Fruit fly (Drosophila melanogaster) whole organism, embryonic: ENCODE data around the gene CG31797.

Source experiments
- Adf1 ChIP-seq: fragments of 200-800 bp; sonication (Bioruptor generic); IDR thresholded peaks from 2 replicates; pipeline ENCODE4 v1.3.6; 2022; ENCODE audit warnings: missing biosample characterization, missing genetic modification characterization
- Bgb ChIP-seq: fragments of 200-800 bp; sonication (Bioruptor generic); IDR thresholded peaks from 2 replicates; pipeline ENCODE4 v1.3.6; 2022; ENCODE audit warnings: missing biosample characterization, missing genetic modification characterization; ENCODE audit not compliant: partially characterized antibody
- Blimp-1 ChIP-seq: fragments of 200-800 bp; sonication (Bioruptor generic); optimal IDR thresholded peaks from 3 replicates; lab custom pipeline; 2018; ENCODE audit warnings: missing biosample characterization, missing genetic modification characterization, mild to moderate bottlenecking, moderate library complexity, missing genetic modification reagents
- CG10267 ChIP-seq: fragments of 200-800 bp; sonication (Bioruptor generic); optimal IDR thresholded peaks from 2 replicates; lab custom pipeline; 2018; ENCODE audit warnings: missing biosample characterization, mild to moderate bottlenecking, missing genetic modification characterization, moderate library complexity
- CG10321 ChIP-seq: fragments of 200-800 bp; sonication (Bioruptor generic); IDR thresholded peaks from 2 replicates; pipeline ENCODE4 v1.3.6; 2022; ENCODE audit warnings: missing biosample characterization, missing genetic modification characterization
- CG10979 ChIP-seq: fragments of 200-800 bp; sonication (Bioruptor generic); optimal IDR thresholded peaks from 2 replicates; lab custom pipeline; 2018; ENCODE audit warnings: missing biosample characterization, mild to moderate bottlenecking, missing genetic modification characterization, moderate library complexity
- CG12071 ChIP-seq: fragments of 200-800 bp; sonication (Bioruptor generic); optimal IDR thresholded peaks from 3 replicates; lab custom pipeline; 2018; ENCODE audit warnings: missing biosample characterization, mild to moderate bottlenecking, missing genetic modification characterization
- CG12219 ChIP-seq: fragments of 200-800 bp; sonication (Bioruptor generic); optimal IDR thresholded peaks from 3 replicates; lab custom pipeline; 2018; ENCODE audit warnings: missing biosample characterization, mild to moderate bottlenecking, missing genetic modification characterization
- CG12942 ChIP-seq: fragments of 200-800 bp; sonication (Bioruptor generic); optimal IDR thresholded peaks from 3 replicates; lab custom pipeline; 2016; ENCODE audit warnings: missing biosample characterization, missing genetic modification characterization
- CG14860 ChIP-seq: fragments of 200-800 bp; sonication (Bioruptor generic); IDR thresholded peaks from 3 replicates; pipeline ENCODE4 v1.3.6; 2022; ENCODE audit warnings: missing biosample characterization, missing genetic modification characterization; ENCODE audit not compliant: partially characterized antibody
- CG15601 ChIP-seq: fragments of 200-800 bp; sonication (Bioruptor generic); optimal IDR thresholded peaks from 3 replicates; lab custom pipeline; 2019; ENCODE audit warnings: missing biosample characterization, mild to moderate bottlenecking, missing genetic modification characterization, moderate library complexity
- CG15696 ChIP-seq: fragments of 200-800 bp; sonication (Bioruptor generic); optimal IDR thresholded peaks from 2 replicates; lab custom pipeline; 2019; ENCODE audit warnings: missing biosample characterization, mild to moderate bottlenecking, missing genetic modification characterization, moderate library complexity
- CG1647 ChIP-seq: fragments of 200-800 bp; sonication (Bioruptor generic); optimal IDR thresholded peaks from 3 replicates; lab custom pipeline; 2016; ENCODE audit warnings: missing biosample characterization, missing genetic modification characterization
- CG16779 ChIP-seq: fragments of 200-800 bp; sonication (Bioruptor generic); IDR thresholded peaks from 2 replicates; pipeline ENCODE4 v1.3.6; 2022; ENCODE audit warnings: missing biosample characterization, missing genetic modification characterization
- CG18764 ChIP-seq: fragments of 200-800 bp; sonication (Bioruptor generic); optimal IDR thresholded peaks from 3 replicates; lab custom pipeline; 2016; ENCODE audit warnings: missing biosample characterization, missing genetic modification characterization
- CG2129 ChIP-seq: fragments of 200-800 bp; sonication (Bioruptor generic); IDR thresholded peaks from 2 replicates; pipeline ENCODE4 v1.3.6; 2022; ENCODE audit warnings: missing biosample characterization, missing genetic modification characterization; ENCODE audit not compliant: partially characterized antibody
- CG2199 ChIP-seq: fragments of 200-800 bp; sonication (Bioruptor generic); IDR thresholded peaks from 3 replicates; pipeline ENCODE4 v1.3.6; 2022; ENCODE audit warnings: missing biosample characterization, missing genetic modification characterization
- CG2712 ChIP-seq: fragments of 200-800 bp; optimal IDR thresholded peaks from 3 replicates; lab custom pipeline; 2019; ENCODE audit warnings: missing biosample characterization, mild to moderate bottlenecking, missing genetic modification characterization, moderate library complexity
- CG34422 ChIP-seq: fragments of 200-800 bp; sonication (Bioruptor generic); IDR thresholded peaks from 3 replicates; pipeline ENCODE4 v1.3.6; 2022; ENCODE audit warnings: missing biosample characterization, missing genetic modification characterization
- CG4617 ChIP-seq: fragments of 200-800 bp; sonication (Bioruptor generic); optimal IDR thresholded peaks from 3 replicates; lab custom pipeline; 2016; ENCODE audit warnings: missing biosample characterization, missing genetic modification characterization, borderline replicate concordance
- CG5245 ChIP-seq: fragments of 200-800 bp; sonication (Bioruptor generic); optimal IDR thresholded peaks from 3 replicates; lab custom pipeline; 2016; ENCODE audit warnings: missing biosample characterization, missing genetic modification characterization
- CG6765 ChIP-seq: fragments of 200-800 bp; sonication (Bioruptor generic); optimal IDR thresholded peaks from 3 replicates; lab custom pipeline; 2017; ENCODE audit warnings: missing biosample characterization, mild to moderate bottlenecking, missing genetic modification characterization
- CG7786 ChIP-seq: fragments of 200-800 bp; sonication (Bioruptor generic); optimal IDR thresholded peaks from 2 replicates; lab custom pipeline; 2016; ENCODE audit warnings: missing biosample characterization, missing genetic modification characterization
- CG8388 ChIP-seq: fragments of 200-800 bp; sonication (Bioruptor generic); optimal IDR thresholded peaks from 2 replicates; lab custom pipeline; 2019; ENCODE audit warnings: missing biosample characterization, mild to moderate bottlenecking, missing genetic modification characterization, moderate library complexity
- CG8944 ChIP-seq: fragments of 200-800 bp; sonication (Bioruptor generic); optimal IDR thresholded peaks from 3 replicates; lab custom pipeline; 2016; ENCODE audit warnings: missing biosample characterization, missing genetic modification characterization
- Doc2 ChIP-seq: fragments of 200-800 bp; sonication (Bioruptor generic); IDR thresholded peaks from 2 replicates; pipeline ENCODE4 v1.3.6; 2022; ENCODE audit warnings: missing biosample characterization, missing genetic modification characterization
- Ets65A ChIP-seq: fragments of 200-800 bp; sonication (Bioruptor generic); peaks from one replicate; lab custom pipeline; 2016; ENCODE audit warnings: missing biosample characterization, missing genetic modification characterization
- Gsc ChIP-seq: fragments of 200-800 bp; sonication (Bioruptor generic); IDR thresholded peaks from 2 replicates; pipeline ENCODE4 v1.3.6; 2022; ENCODE audit warnings: missing biosample characterization, missing genetic modification characterization
- HLH4C ChIP-seq: fragments of 200-800 bp; sonication (Bioruptor generic); IDR thresholded peaks from 3 replicates; pipeline ENCODE4 v1.3.6; 2022; ENCODE audit warnings: missing biosample characterization, missing genetic modification characterization; ENCODE audit not compliant: partially characterized antibody
- HmgD ChIP-seq: fragments of 200-800 bp; sonication (Bioruptor generic); optimal IDR thresholded peaks from 3 replicates; lab custom pipeline; 2016; ENCODE audit warnings: missing biosample characterization, missing genetic modification characterization
- Hmx ChIP-seq: fragments of 200-800 bp; sonication (Bioruptor generic); optimal IDR thresholded peaks from 2 replicates; lab custom pipeline; 2016; ENCODE audit warnings: missing biosample characterization, missing genetic modification characterization
- Kr ChIP-seq: fragments of 200-800 bp; sonication (Bioruptor generic); optimal IDR thresholded peaks from 2 replicates; lab custom pipeline; 2017; ENCODE audit warnings: missing biosample characterization, mild to moderate bottlenecking, missing genetic modification characterization
- Mrtf ChIP-seq: fragments of 200-800 bp; sonication (Bioruptor generic); IDR thresholded peaks from 3 replicates; pipeline ENCODE4 v1.3.6; 2022; ENCODE audit warnings: missing biosample characterization, missing genetic modification characterization
- Nf-YC ChIP-seq: fragments of 200-800 bp; optimal IDR thresholded peaks from 3 replicates; lab custom pipeline; 2019; ENCODE audit warnings: missing biosample characterization, mild to moderate bottlenecking, missing genetic modification characterization, moderate library complexity
- Rfx ChIP-seq: fragments of 200-800 bp; sonication (Bioruptor generic); IDR thresholded peaks from 2 replicates; pipeline ENCODE4 v1.3.6; 2022; ENCODE audit warnings: missing biosample characterization, missing genetic modification characterization
- amos ChIP-seq: fragments of 200-800 bp; sonication (Bioruptor generic); IDR thresholded peaks from 2 replicates; pipeline ENCODE4 v1.3.6; 2022; ENCODE audit warnings: missing biosample characterization, missing genetic modification characterization; ENCODE audit not compliant: partially characterized antibody
- bbx ChIP-seq: fragments of 200-800 bp; sonication (Bioruptor generic); IDR thresholded peaks from 2 replicates; pipeline ENCODE4 v1.3.6; 2022; ENCODE audit warnings: missing biosample characterization, missing genetic modification characterization; ENCODE audit not compliant: partially characterized antibody
- crc ChIP-seq: fragments of 200-800 bp; sonication (Bioruptor generic); optimal IDR thresholded peaks from 2 replicates; lab custom pipeline; 2016; ENCODE audit warnings: missing biosample characterization, missing genetic modification characterization
- dpn ChIP-seq, 2 experiments: fragments of 200-800 bp; sonication (Bioruptor generic); optimal IDR thresholded peaks; 3 replicates each; lab custom pipeline; 2016; ENCODE audit warnings: missing biosample characterization in 2 of 2, missing genetic modification characterization in 2 of 2
- ems ChIP-seq: fragments of 200-800 bp; sonication (Bioruptor generic); optimal IDR thresholded peaks from 3 replicates; lab custom pipeline; 2016; ENCODE audit warnings: missing biosample characterization, missing genetic modification characterization
- fd64A ChIP-seq: fragments of 200-800 bp; sonication (Bioruptor generic); optimal IDR thresholded peaks from 3 replicates; lab custom pipeline; 2018; ENCODE audit warnings: missing biosample characterization, mild to moderate bottlenecking, missing genetic modification characterization
- grn ChIP-seq: fragments of 200-800 bp; sonication (Bioruptor generic); optimal IDR thresholded peaks from 3 replicates; lab custom pipeline; 2017; ENCODE audit warnings: missing biosample characterization, missing genetic modification characterization
- gro ChIP-seq: fragments of 200-800 bp; sonication (Bioruptor generic); optimal IDR thresholded peaks from 2 replicates; lab custom pipeline; 2016; ENCODE audit warnings: missing biosample characterization, missing genetic modification characterization
- kni ChIP-seq: fragments of 200-800 bp; sonication (Bioruptor generic); optimal IDR thresholded peaks from 3 replicates; lab custom pipeline; 2017; ENCODE audit warnings: mild to moderate bottlenecking, missing biosample characterization, missing genetic modification reagents, missing genetic modification characterization
- nmo ChIP-seq: fragments of 200-800 bp; sonication (Bioruptor generic); optimal IDR thresholded peaks from 2 replicates; lab custom pipeline; 2018; ENCODE audit warnings: missing biosample characterization, mild to moderate bottlenecking, missing genetic modification characterization, moderate library complexity
- nom ChIP-seq: fragments of 200-800 bp; sonication (Bioruptor generic); optimal IDR thresholded peaks from 2 replicates; lab custom pipeline; 2017; ENCODE audit warnings: missing biosample characterization, missing genetic modification characterization, mild to moderate bottlenecking, moderate library complexity, missing genetic modification reagents
- pnt ChIP-seq: fragments of 200-800 bp; sonication (Bioruptor generic); optimal IDR thresholded peaks from 3 replicates; lab custom pipeline; 2016; ENCODE audit warnings: missing biosample characterization, missing genetic modification characterization
- sisA ChIP-seq: fragments of 200-800 bp; sonication (Bioruptor generic); IDR thresholded peaks from 2 replicates; pipeline ENCODE4 v1.3.6; 2022; ENCODE audit warnings: missing biosample characterization, missing genetic modification characterization
- sna ChIP-seq: fragments of 200-800 bp; sonication (Bioruptor generic); IDR thresholded peaks from 2 replicates; pipeline ENCODE4 v1.3.6; 2022; ENCODE audit warnings: missing biosample characterization, missing genetic modification characterization; ENCODE audit not compliant: partially characterized antibody
- sqz ChIP-seq: fragments of 200-800 bp; sonication (Bioruptor generic); optimal IDR thresholded peaks from 3 replicates; lab custom pipeline; 2018; ENCODE audit warnings: missing biosample characterization, mild to moderate bottlenecking, missing genetic modification characterization
- twi ChIP-seq: fragments of 200-800 bp; optimal IDR thresholded peaks from 2 replicates; lab custom pipeline; 2019; ENCODE audit warnings: missing biosample characterization, mild to moderate bottlenecking, missing genetic modification characterization, moderate library complexity

Gene CG31797

dm6 chr2L:19285507-19285906, 23.5 kb upstream of the CG31797 start (continued):
- peak; percentile 5 for TF ChIP-seq CG12071
- no peak for TF ChIP-seq CG8944
- no peak for TF ChIP-seq Doc2
- no peak for TF ChIP-seq HLH4C (GFP tag; lab: Robert Waterston, UW)
- TF ChIP-seq CG18764 = no peak
- no peak for TF ChIP-seq ems (GFP tag; lab: Kevin White, UChicago)
- peak; percentile 50 for TF ChIP-seq Rfx (GFP tag; lab: Robert Waterston, UW)
- no peak for TF ChIP-seq CG10321 (GFP tag; lab: Robert Waterston, UW)
- TF ChIP-seq Ets65A = no peak
- peak; percentile 44 for TF ChIP-seq nmo
- peak; percentile 52; the same call in 1 of the 3 replicates for TF ChIP-seq Mrtf (GFP tag; lab: Robert Waterston, UW)
- TF ChIP-seq CG2712 = peak; percentile 63
- TF ChIP-seq twi = no peak
- TF ChIP-seq CG34422 (GFP tag; lab: Robert Waterston, UW) = no peak
- TF ChIP-seq Bgb = no peak
- no peak for TF ChIP-seq crc
- no peak for TF ChIP-seq Nf-YC (tag; lab: Kevin White, UChicago)
- TF ChIP-seq amos (GFP tag; lab: Robert Waterston, UW) = no peak
- peak; percentile 24 for TF ChIP-seq CG10267 (tag; lab: Kevin White, UChicago)
- no peak for TF ChIP-seq CG14860 (GFP tag; lab: Robert Waterston, UW)
- no peak for TF ChIP-seq fd64A
- no peak for TF ChIP-seq grn (GFP tag; lab: Kevin White, UChicago)
- TF ChIP-seq Hmx = no peak
- TF ChIP-seq CG12219 (GFP tag; lab: Kevin White, UChicago) = no peak
- TF ChIP-seq nom (GFP tag; lab: Kevin White, UChicago) = no peak
- no peak for TF ChIP-seq sqz (GFP tag; lab: Kevin White, UChicago)
- TF ChIP-seq CG1647 (GFP tag; lab: Kevin White, UChicago) = no peak
- no peak for TF ChIP-seq Adf1
- TF ChIP-seq Kr (GFP tag; lab: Kevin White, UChicago) = no peak
- no peak for TF ChIP-seq sisA
- no peak for TF ChIP-seq CG4617 (GFP tag; lab: Kevin White, UChicago)
- TF ChIP-seq kni (GFP tag; lab: Kevin White, UChicago) = no peak
- TF ChIP-seq Blimp-1 (GFP tag; lab: Kevin White, UChicago) = peak; percentile 32
- TF ChIP-seq pnt (GFP tag; lab: Kevin White, UChicago) = no peak
- no peak for TF ChIP-seq sna (GFP tag; lab: Robert Waterston, UW)
- TF ChIP-seq bbx (GFP tag; lab: Robert Waterston, UW) = no peak
- TF ChIP-seq CG10979 = no peak
- TF ChIP-seq dpn (GFP tag; optimal IDR thresholded peaks at IDR 0.05; lab: Kevin White, UChicago) = peak in 1 of 2 experiments; percentile 20
- no peak for TF ChIP-seq CG7786 (GFP tag; lab: Kevin White, UChicago)
- TF ChIP-seq CG2129 (GFP tag; lab: Robert Waterston, UW) = no peak
- TF ChIP-seq gro (GFP tag; lab: Kevin White, UChicago) = no peak
- no peak for TF ChIP-seq HmgD (GFP tag; lab: Kevin White, UChicago)
- peak; percentile 32 for TF ChIP-seq CG5245 (GFP tag; lab: Kevin White, UChicago)
- no peak for TF ChIP-seq CG15601 (tag; lab: Kevin White, UChicago)
- no peak for TF ChIP-seq CG12942 (GFP tag; lab: Kevin White, UChicago)
- no peak for TF ChIP-seq CG16779
- peak; percentile 18 for TF ChIP-seq CG8388 (GFP tag; lab: Kevin White, UChicago)
- TF ChIP-seq CG15696 = peak; percentile 25
- no peak for TF ChIP-seq Gsc
- TF ChIP-seq CG6765 (GFP tag; lab: Kevin White, UChicago) = no peak
- TF ChIP-seq CG2199 (GFP tag; lab: Robert Waterston, UW) = no peak
